Fruit fly (Drosophila melanogaster): Measurements from ENCODE around the gene TwdlE.

The TwdlE gene

dm6 chr2L:7860739-7861138 lies at the start of gene TwdlE:
TSS of gene TwdlE (minus strand) at chr2L:7860839.
- no peak for TF ChIP-seq CG8478 (optimal IDR thresholded peaks at IDR 0.05)
- no peak for TF ChIP-seq CTCF (optimal IDR thresholded peaks at IDR 0.05)

- TF ChIP-seq CTCF (optimal IDR thresholded peaks at IDR 0.05): no peak
Observed at dm6 chr2L:7909854-7910253, 49.2 kb upstream of the TwdlE start.

dm6 chr2L:7909327-7909804 lies 48.7 kb upstream of the TwdlE start:
- TF ChIP-seq CG8478 (optimal IDR thresholded peaks at IDR 0.05): no peak
- no peak for TF ChIP-seq CTCF (optimal IDR thresholded peaks at IDR 0.05)

- TF ChIP-seq CTCF (optimal IDR thresholded peaks at IDR 0.05) (no peak), CG8478 (optimal IDR thresholded peaks at IDR 0.05) (no peak)
Observed at dm6 chr2L:7901833-7902232, 41.2 kb upstream of the TwdlE start.

- no peak for TF ChIP-seq CTCF (optimal IDR thresholded peaks at IDR 0.05)
- no peak for TF ChIP-seq CG8478 (optimal IDR thresholded peaks at IDR 0.05)
Observed at dm6 chr2L:7899949-7900348, 39.3 kb upstream of the TwdlE start.

- TF ChIP-seq CTCF (optimal IDR thresholded peaks at IDR 0.05): no peak
- TF ChIP-seq CG8478 (optimal IDR thresholded peaks at IDR 0.05): no peak
Observed at dm6 chr2L:7899108-7899507, 38.5 kb upstream of the TwdlE start.

- TF ChIP-seq CTCF (optimal IDR thresholded peaks at IDR 0.05): no peak
- TF ChIP-seq CG8478 (optimal IDR thresholded peaks at IDR 0.05): no peak
Observed at dm6 chr2L:7898581-7898980, 37.9 kb upstream of the TwdlE start.

- TF ChIP-seq CG8478 (optimal IDR thresholded peaks at IDR 0.05) (no peak), CTCF (optimal IDR thresholded peaks at IDR 0.05) (no peak)
Observed at dm6 chr2L:7897245-7897644, 36.6 kb upstream of the TwdlE start.

dm6 chr2L:7890654-7891114 lies 30.0 kb upstream of the TwdlE start, which contains the start of gene Spn28Db:
TSS of gene Spn28Db (minus strand) at chr2L:7890704.
- TF ChIP-seq CTCF (optimal IDR thresholded peaks at IDR 0.05) (peak; percentile 96 to 97), CG8478 (optimal IDR thresholded peaks at IDR 0.05) (no peak)

- TF ChIP-seq CG8478 (optimal IDR thresholded peaks at IDR 0.05) (no peak), CTCF (optimal IDR thresholded peaks at IDR 0.05) (no peak)
Observed at dm6 chr2L:7889029-7889428, 28.4 kb upstream of the TwdlE start, which contains the start of gene Spn28Da. TSS of gene Spn28Da (minus strand) at chr2L:7889129.

dm6 chr2L:7887333-7887732 lies 26.7 kb upstream of the TwdlE start, which contains the start of gene CG7102:
TSS of gene CG7102 (minus strand) at chr2L:7887513.
- TF ChIP-seq CTCF (optimal IDR thresholded peaks at IDR 0.05): no peak
- TF ChIP-seq CG8478 (optimal IDR thresholded peaks at IDR 0.05): no peak

dm6 chr2L:7885952-7886351 lies 25.3 kb upstream of the TwdlE start:
- TF ChIP-seq CG8478 (optimal IDR thresholded peaks at IDR 0.05) (no peak), CTCF (optimal IDR thresholded peaks at IDR 0.05) (peak; percentile 42 to 47)

- TF ChIP-seq CTCF (optimal IDR thresholded peaks at IDR 0.05): peak; percentile 40 to 44
- TF ChIP-seq CG8478 (optimal IDR thresholded peaks at IDR 0.05): no peak
Observed at dm6 chr2L:7885271-7885670, 24.6 kb upstream of the TwdlE start, which contains the start of the genes SmE and CG34132. TSS of gene SmE (minus strand) at chr2L:7885450. TSS of gene CG34132 (plus strand) at chr2L:7885503.

- no peak for TF ChIP-seq CTCF (optimal IDR thresholded peaks at IDR 0.05)
Observed at dm6 chr2L:7880458-7880857, 19.8 kb upstream of the TwdlE start.

dm6 chr2L:7879292-7879894 lies 18.8 kb upstream of the TwdlE start, which contains the start of gene spz3:
TSS of gene spz3 (minus strand) at chr2L:7879552.
- TF ChIP-seq CTCF (optimal IDR thresholded peaks at IDR 0.05) (no peak), CG8478 (optimal IDR thresholded peaks at IDR 0.05) (no peak)

dm6 chr2L:7878372-7878771 lies 17.7 kb upstream of the TwdlE start:
- TF ChIP-seq CTCF (optimal IDR thresholded peaks at IDR 0.05): no peak
- no peak for TF ChIP-seq CG8478 (optimal IDR thresholded peaks at IDR 0.05)
